Fruit fly (Drosophila melanogaster) whole organism, embryonic: Measurements from ENCODE around the gene CG1764.

Source experiments
- Aef1 ChIP-seq: fragments of 200-800 bp; sonication (Bioruptor generic); IDR thresholded peaks from 3 replicates; pipeline ENCODE4 v1.3.6; 2022; ENCODE audit warnings: missing biosample characterization, missing genetic modification characterization
- CG10274 ChIP-seq: fragments of 200-800 bp; sonication (Bioruptor generic); optimal IDR thresholded peaks from 3 replicates; lab custom pipeline; 2017; ENCODE audit warnings: missing biosample characterization, mild to moderate bottlenecking, missing genetic modification characterization
- CG10321 ChIP-seq: fragments of 200-800 bp; sonication (Bioruptor generic); IDR thresholded peaks from 2 replicates; pipeline ENCODE4 v1.3.6; 2022; ENCODE audit warnings: missing biosample characterization, missing genetic modification characterization
- CG10366 ChIP-seq: fragments of 200-800 bp; sonication (Bioruptor generic); IDR thresholded peaks from 2 replicates; pipeline ENCODE4 v1.3.6; 2022; ENCODE audit warnings: missing biosample characterization, missing genetic modification characterization
- CG10959 ChIP-seq: fragments of 200-800 bp; sonication (Bioruptor generic); IDR thresholded peaks from 2 replicates; pipeline ENCODE4 v1.3.6; 2022; ENCODE audit warnings: missing biosample characterization, missing genetic modification characterization
- CG11398 ChIP-seq: fragments of 200-800 bp; sonication (Bioruptor generic); optimal IDR thresholded peaks from 2 replicates; lab custom pipeline; 2016; ENCODE audit warnings: missing biosample characterization, missing genetic modification characterization
- CG11560 ChIP-seq: fragments of 200-800 bp; sonication (Bioruptor generic); IDR thresholded peaks from 3 replicates; pipeline ENCODE4 v1.3.6; 2022; ENCODE audit warnings: missing biosample characterization, missing genetic modification characterization
- CG1233 ChIP-seq: fragments of 200-800 bp; sonication (Bioruptor generic); optimal IDR thresholded peaks from 4 replicates; lab custom pipeline; 2018; ENCODE audit warnings: missing biosample characterization, mild to moderate bottlenecking, missing genetic modification characterization
- CG14965 ChIP-seq: fragments of 200-800 bp; sonication (Bioruptor generic); optimal IDR thresholded peaks from 2 replicates; lab custom pipeline; 2016; ENCODE audit warnings: missing biosample characterization, missing genetic modification characterization, borderline replicate concordance
- CG17802 ChIP-seq: fragments of 200-800 bp; sonication (Bioruptor generic); optimal IDR thresholded peaks from 2 replicates; lab custom pipeline; 2018; ENCODE audit warnings: missing biosample characterization, mild to moderate bottlenecking, missing genetic modification characterization, moderate library complexity
- CG2199 ChIP-seq: fragments of 200-800 bp; sonication (Bioruptor generic); IDR thresholded peaks from 3 replicates; pipeline ENCODE4 v1.3.6; 2022; ENCODE audit warnings: missing biosample characterization, missing genetic modification characterization
- CG3065 ChIP-seq: fragments of 200-800 bp; sonication (Bioruptor generic); optimal IDR thresholded peaks from 2 replicates; lab custom pipeline; 2016; ENCODE audit warnings: missing biosample characterization, missing genetic modification characterization
- CG3407 ChIP-seq: fragments of 200-800 bp; sonication (Bioruptor generic); optimal IDR thresholded peaks from 2 replicates; lab custom pipeline; 2018; ENCODE audit warnings: missing biosample characterization, mild to moderate bottlenecking, missing genetic modification characterization
- CG34422 ChIP-seq: fragments of 200-800 bp; sonication (Bioruptor generic); IDR thresholded peaks from 3 replicates; pipeline ENCODE4 v1.3.6; 2022; ENCODE audit warnings: missing biosample characterization, missing genetic modification characterization
- CG4328 ChIP-seq: fragments of 200-800 bp; sonication (Bioruptor generic); optimal IDR thresholded peaks from 3 replicates; lab custom pipeline; 2017; ENCODE audit warnings: missing biosample characterization, missing genetic modification reagents, missing genetic modification characterization
- CG8924 ChIP-seq: fragments of 200-800 bp; optimal IDR thresholded peaks from 3 replicates; lab custom pipeline; 2019; ENCODE audit warnings: missing biosample characterization, mild to moderate bottlenecking, missing genetic modification characterization, moderate library complexity
- CG9932 ChIP-seq: fragments of 200-800 bp; sonication (Bioruptor generic); IDR thresholded peaks from 2 replicates; pipeline ENCODE4 v1.3.6; 2022; ENCODE audit warnings: missing biosample characterization, missing genetic modification characterization
- Drgx ChIP-seq: fragments of 200-800 bp; sonication (Bioruptor generic); IDR thresholded peaks from 2 replicates; pipeline ENCODE4 v1.3.6; 2022; ENCODE audit warnings: missing biosample characterization, missing genetic modification characterization
- HLH54F ChIP-seq: fragments of 200-800 bp; sonication (Bioruptor generic); optimal IDR thresholded peaks from 3 replicates; lab custom pipeline; 2016; ENCODE audit warnings: missing biosample characterization, missing genetic modification characterization
- HmgZ ChIP-seq: fragments of 200-800 bp; sonication (Bioruptor generic); optimal IDR thresholded peaks from 2 replicates; lab custom pipeline; 2018; ENCODE audit warnings: missing biosample characterization, mild to moderate bottlenecking, missing genetic modification characterization
- Hr51 ChIP-seq, 2 experiments: fragments of 200-800 bp; sonication (Bioruptor generic); optimal IDR thresholded peaks; 2 replicates in 1 of 2; 3 replicates in 1 of 2; lab custom pipeline; 2016 to 2018; ENCODE audit warnings: missing biosample characterization in 2 of 2, missing genetic modification characterization in 2 of 2, mild to moderate bottlenecking in 1 of 2, moderate library complexity in 1 of 2
- MESR4 ChIP-seq: fragments of 200-800 bp; sonication (Bioruptor generic); optimal IDR thresholded peaks from 2 replicates; lab custom pipeline; 2018; ENCODE audit warnings: missing biosample characterization, mild to moderate bottlenecking, missing genetic modification characterization, moderate library complexity
- NC2β ChIP-seq: fragments of 200-800 bp; sonication (Bioruptor generic); optimal IDR thresholded peaks from 2 replicates; lab custom pipeline; 2016; ENCODE audit warnings: missing biosample characterization, missing genetic modification characterization
- Nf-YC ChIP-seq: fragments of 200-800 bp; optimal IDR thresholded peaks from 3 replicates; lab custom pipeline; 2019; ENCODE audit warnings: missing biosample characterization, mild to moderate bottlenecking, missing genetic modification characterization, moderate library complexity
- Pdp1 ChIP-seq, 2 experiments: fragments of 200-800 bp; sonication (Bioruptor generic); optimal IDR thresholded peaks; 3 replicates each; lab custom pipeline; 2016; ENCODE audit warnings: missing biosample characterization in 2 of 2, missing genetic modification characterization in 2 of 2, mild to moderate bottlenecking in 1 of 2, moderate library complexity in 1 of 2
- abd-A ChIP-seq: fragments of 200-800 bp; sonication (Bioruptor generic); optimal IDR thresholded peaks from 3 replicates; lab custom pipeline; 2019; ENCODE audit warnings: missing biosample characterization, mild to moderate bottlenecking, missing genetic modification characterization, moderate library complexity
- ara ChIP-seq: fragments of 200-800 bp; sonication (Bioruptor generic); IDR thresholded peaks from 2 replicates; pipeline ENCODE4 v1.3.6; 2022; ENCODE audit warnings: missing biosample characterization, missing genetic modification characterization
- az2 ChIP-seq: fragments of 200-800 bp; sonication (Bioruptor generic); optimal IDR thresholded peaks from 3 replicates; lab custom pipeline; 2016; ENCODE audit warnings: missing biosample characterization, missing genetic modification characterization
- chinmo ChIP-seq: fragments of 200-800 bp; sonication (Bioruptor generic); IDR thresholded peaks from 4 replicates; pipeline ENCODE4 v1.3.6; 2022; ENCODE audit warnings: missing biosample characterization, missing genetic modification characterization; ENCODE audit not compliant: partially characterized antibody
- crol ChIP-seq: fragments of 200-800 bp; sonication (Bioruptor generic); IDR thresholded peaks from 2 replicates; pipeline ENCODE4 v1.3.6; 2022; ENCODE audit warnings: missing biosample characterization, missing genetic modification characterization
- cwo ChIP-seq: fragments of 200-800 bp; sonication (Bioruptor generic); optimal IDR thresholded peaks from 3 replicates; lab custom pipeline; 2017; ENCODE audit warnings: missing biosample characterization, missing genetic modification characterization, mild to moderate bottlenecking, moderate library complexity, missing genetic modification reagents
- dm ChIP-seq: fragments of 200-800 bp; sonication (Bioruptor generic); optimal IDR thresholded peaks from 3 replicates; lab custom pipeline; 2016; ENCODE audit warnings: missing biosample characterization, missing genetic modification characterization
- dysf ChIP-seq: fragments of 200-800 bp; sonication (Bioruptor generic); IDR thresholded peaks from 3 replicates; pipeline ENCODE4 v1.3.6; 2022; ENCODE audit warnings: missing biosample characterization, missing genetic modification characterization
- exex ChIP-seq: fragments of 200-800 bp; sonication (Bioruptor generic); optimal IDR thresholded peaks from 4 replicates; lab custom pipeline; 2018; ENCODE audit warnings: missing biosample characterization, mild to moderate bottlenecking, missing genetic modification characterization, moderate library complexity
- gfzf ChIP-seq: fragments of 200-800 bp; sonication (Bioruptor generic); optimal IDR thresholded peaks from 2 replicates; lab custom pipeline; 2016; ENCODE audit warnings: missing biosample characterization, mild to moderate bottlenecking, missing genetic modification characterization, moderate library complexity
- lov ChIP-seq, 2 experiments: fragments of 200-800 bp in 1 of 2; fragments of >200 bp in 1 of 2; sonication (Bioruptor generic) in 1 of 2; IDR thresholded peaks in 1 of 2; optimal IDR thresholded peaks in 1 of 2; 2 replicates in 1 of 2; 3 replicates in 1 of 2; pipeline versions ENCODE4 v1.3.6 to Lab custom; 2017 to 2022; ENCODE audit warnings: missing biosample characterization in 1 of 2, missing genetic modification characterization in 1 of 2
- prd ChIP-seq, 3 experiments: fragments of >200 bp in 2 of 3; fragments of 200-800 bp in 1 of 3; sonication (Bioruptor generic) in 1 of 3; optimal IDR thresholded peaks in 2 of 3; IDR thresholded peaks in 1 of 3; 2 replicates in 2 of 3; 3 replicates in 1 of 3; pipeline versions ENCODE4 v1.3.6 to Lab custom; 2017 to 2022; ENCODE audit warnings: missing biosample characterization in 1 of 3, missing genetic modification characterization in 1 of 3
- psq ChIP-seq: fragments of 200-800 bp; sonication (Bioruptor generic); optimal IDR thresholded peaks from 2 replicates; lab custom pipeline; 2017; ENCODE audit warnings: missing biosample characterization, missing genetic modification characterization
- sd ChIP-seq: fragments of 200-800 bp; sonication (Bioruptor generic); optimal IDR thresholded peaks from 3 replicates; lab custom pipeline; 2018; ENCODE audit warnings: missing biosample characterization, mild to moderate bottlenecking, missing genetic modification characterization, moderate library complexity
- seq ChIP-seq: fragments of 200-800 bp; sonication (Bioruptor generic); IDR thresholded peaks from 2 replicates; pipeline ENCODE4 v1.3.6; 2022; ENCODE audit warnings: missing biosample characterization, missing genetic modification characterization
- stwl ChIP-seq: fragments of 200-800 bp; sonication (Bioruptor generic); optimal IDR thresholded peaks from 3 replicates; lab custom pipeline; 2018; ENCODE audit warnings: missing biosample characterization, mild to moderate bottlenecking, missing genetic modification characterization, moderate library complexity
- unc-4 ChIP-seq: fragments of 200-800 bp; sonication (Bioruptor generic); IDR thresholded peaks from 2 replicates; pipeline ENCODE4 v1.3.6; 2022; ENCODE audit warnings: missing biosample characterization, missing genetic modification characterization; ENCODE audit not compliant: partially characterized antibody
- usp ChIP-seq: fragments of >200 bp; optimal IDR thresholded peaks from 2 replicates; lab custom pipeline; 2017; ENCODE audit warnings: missing biosample characterization, missing genetic modification characterization
- wor ChIP-seq: fragments of 200-800 bp; sonication (Bioruptor generic); IDR thresholded peaks from 2 replicates; pipeline ENCODE4 v1.3.6; 2022; ENCODE audit warnings: missing biosample characterization, missing genetic modification characterization

Gene CG1764

DNA sequence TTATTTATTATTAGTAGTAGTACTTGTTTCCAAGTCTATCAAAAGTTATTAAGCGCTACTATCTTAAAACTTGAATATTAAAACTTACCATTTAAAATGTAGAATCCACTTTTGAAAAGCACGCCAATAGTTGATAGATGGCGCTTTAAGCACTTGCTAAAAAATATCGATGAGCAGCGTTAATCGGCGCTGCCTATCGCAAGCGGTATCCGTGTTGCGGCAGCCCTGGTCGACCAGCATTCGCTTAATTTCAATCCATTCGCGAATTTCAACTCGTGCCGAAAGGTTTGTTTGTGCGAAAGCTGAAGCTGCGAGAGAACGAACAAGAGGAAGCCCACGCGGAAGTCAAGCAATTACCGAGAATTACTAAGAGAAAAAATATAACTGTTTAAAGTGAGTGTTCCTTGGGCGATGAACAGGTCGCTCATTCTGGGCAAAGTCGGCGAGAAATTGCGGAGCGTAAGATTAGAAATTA, 27.4 kb upstream of the CG1764 start, which contains the start of gene Prx2 (continued):
- no peak for TF ChIP-seq CG3407 (GFP tag; lab: Kevin White, UChicago)
- TF ChIP-seq stwl (tag; lab: Kevin White, UChicago): peak; percentile 24
- peak; percentile 6 for TF ChIP-seq HLH54F
- no peak for TF ChIP-seq CG8924 (tag; lab: Kevin White, UChicago)
- TF ChIP-seq CG34422: 0 out of 3 replicates have a peak, but pooled peaks have one; percentile 27
- TF ChIP-seq CG17802 (tag; lab: Kevin White, UChicago): no peak
- TF ChIP-seq cwo (GFP tag; lab: Kevin White, UChicago): no peak
- no peak for TF ChIP-seq CG10321 (GFP tag; lab: Robert Waterston, UW)
- no peak for TF ChIP-seq dysf (GFP tag; lab: Robert Waterston, UW)
- TF ChIP-seq abd-A (tag; lab: Kevin White, UChicago): peak; percentile 19
- TF ChIP-seq gfzf (GFP tag; lab: Kevin White, UChicago): peak; percentile 57
- no peak for TF ChIP-seq usp (GFP tag; lab: Kevin White, UChicago)
- no peak for TF ChIP-seq CG4328 (GFP tag; lab: Kevin White, UChicago)
- no peak for TF ChIP-seq sd
- no peak for TF ChIP-seq CG3065 (GFP tag; lab: Kevin White, UChicago)
- no peak for TF ChIP-seq NC2β (GFP tag; lab: Kevin White, UChicago)
- TF ChIP-seq CG11398 (GFP tag; lab: Kevin White, UChicago): no peak
- no peak for TF ChIP-seq prd (optimal IDR thresholded peaks at IDR 0.05; lab: Kevin White, UChicago)
- no peak for TF ChIP-seq prd (GFP tag; IDR thresholded peaks at IDR 0.05; lab: Robert Waterston, UW)
- TF ChIP-seq Pdp1 (GFP tag; optimal IDR thresholded peaks at IDR 0.05; lab: Kevin White, UChicago): peak in 1 of 2 experiments; percentile 9
- TF ChIP-seq az2 (GFP tag; lab: Kevin White, UChicago): no peak
- no peak for TF ChIP-seq seq (GFP tag; lab: Robert Waterston, UW)
- no peak for TF ChIP-seq CG1233 (GFP tag; lab: Kevin White, UChicago)
- no peak for TF ChIP-seq dm (GFP tag; lab: Kevin White, UChicago)
- TF ChIP-seq Nf-YC: peak; percentile 7

DNA sequence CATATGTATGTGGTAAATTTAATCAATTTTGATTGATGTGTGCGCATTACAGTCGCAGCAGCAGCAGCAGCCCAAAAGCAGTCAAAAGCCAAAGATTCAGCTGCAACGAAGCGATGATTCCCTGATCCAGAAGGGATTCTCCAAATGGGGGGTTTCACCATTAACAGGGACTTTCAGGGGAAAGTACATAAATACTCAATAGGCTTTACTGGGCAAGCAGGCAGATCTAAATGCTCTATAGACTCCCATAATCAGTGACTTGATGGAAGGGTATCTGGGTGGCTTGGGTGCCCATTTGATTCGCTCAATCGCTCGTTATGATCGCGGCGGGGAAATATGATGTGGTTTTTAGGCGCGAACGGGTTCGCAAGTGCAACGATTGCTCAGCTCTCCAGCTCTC, 23.1 kb upstream of the CG1764 start:
- peak in 1 of 2 experiments; percentile 2 for TF ChIP-seq Hr51 (GFP tag; optimal IDR thresholded peaks at IDR 0.05; lab: Kevin White, UChicago)
- no peak for TF ChIP-seq CG10959 (GFP tag; lab: Robert Waterston, UW)
- peak; percentile 48 for TF ChIP-seq CG10274
- 0 out of 3 replicates have a peak, but pooled peaks have one; percentile 47 for TF ChIP-seq dysf (GFP tag; lab: Robert Waterston, UW)
- no peak for TF ChIP-seq CG11560
- peak; percentile 30; the same call in 1 of the 2 replicates for TF ChIP-seq Drgx
- no peak for TF ChIP-seq HmgZ (tag; lab: Kevin White, UChicago)

DNA sequence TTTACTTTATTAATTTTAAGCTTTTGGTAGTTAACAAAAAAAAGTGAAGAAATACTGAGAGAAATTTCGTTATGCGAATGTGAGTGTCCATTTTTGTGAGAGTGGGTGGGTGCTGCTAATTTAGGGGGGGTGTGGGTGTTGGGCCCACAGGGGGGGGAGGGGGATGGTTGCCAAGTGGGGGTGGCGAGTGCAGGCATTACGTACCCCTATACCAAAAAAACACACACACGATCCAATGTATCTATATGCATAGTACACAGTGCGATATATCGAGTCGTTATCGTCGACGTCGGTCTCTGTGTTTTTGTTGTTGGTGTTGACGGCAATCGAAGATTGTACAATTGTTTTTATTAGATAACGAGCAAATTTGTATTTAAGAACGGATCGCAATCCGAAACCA, 21.3 kb upstream of the CG1764 start:
- TF ChIP-seq CG2199 (GFP tag; lab: Robert Waterston, UW) (0 out of 3 replicates have a peak, but pooled peaks have one; percentile 12), Aef1 (GFP tag; lab: Robert Waterston, UW) (0 out of 3 replicates have a peak, but pooled peaks have one; percentile 3), ara (no peak), chinmo (0 out of 4 replicates have a peak, but pooled peaks have one; percentile 55), psq (GFP tag; lab: Kevin White, UChicago) (no peak), crol (peak; percentile 83), exex (peak; percentile 29), CG9932 (GFP tag; lab: Robert Waterston, UW) (0 out of 2 replicates have a peak, but pooled peaks have one; percentile 2), CG14965 (GFP tag; lab: Kevin White, UChicago) (no peak), lov (optimal IDR thresholded peaks at IDR 0.05; lab: Kevin White, UChicago) (no peak), lov (GFP tag; IDR thresholded peaks at IDR 0.05; lab: Robert Waterston, UW) (no peak), unc-4 (GFP tag; lab: Robert Waterston, UW) (no peak), CG10366 (GFP tag; lab: Robert Waterston, UW) (peak; percentile 4; the same call in 1 of the 2 replicates), wor (GFP tag; lab: Robert Waterston, UW) (0 out of 2 replicates have a peak, but pooled peaks have one; percentile 1), MESR4 (GFP tag; lab: Kevin White, UChicago) (no peak), CG1233 (GFP tag; lab: Kevin White, UChicago) (no peak)
